Worm (Caenorhabditis elegans) whole organism, young adult: Measurements from ENCODE around the gene rml-4.

ENCODE experiments used
- F49E8.2 ChIP-seq: sonication (generic microtip); optimal IDR thresholded peaks from 3 replicates; lab custom pipeline; 2017; ENCODE audit warnings: missing genetic modification characterization, mild to moderate bottlenecking, missing compliant biosample characterization, antibody characterized with exemption, moderate library complexity; ENCODE audit not compliant: insufficient read depth
- aptf-2 ChIP-seq: fragments of 200-800 bp; sonication (Bioruptor generic); conservative IDR thresholded peaks from 2 replicates; pipeline ENCODE4 v1.3.6; 2022; ENCODE audit warnings: missing genetic modification reagents, missing genetic modification characterization, missing compliant biosample characterization

DNA sequence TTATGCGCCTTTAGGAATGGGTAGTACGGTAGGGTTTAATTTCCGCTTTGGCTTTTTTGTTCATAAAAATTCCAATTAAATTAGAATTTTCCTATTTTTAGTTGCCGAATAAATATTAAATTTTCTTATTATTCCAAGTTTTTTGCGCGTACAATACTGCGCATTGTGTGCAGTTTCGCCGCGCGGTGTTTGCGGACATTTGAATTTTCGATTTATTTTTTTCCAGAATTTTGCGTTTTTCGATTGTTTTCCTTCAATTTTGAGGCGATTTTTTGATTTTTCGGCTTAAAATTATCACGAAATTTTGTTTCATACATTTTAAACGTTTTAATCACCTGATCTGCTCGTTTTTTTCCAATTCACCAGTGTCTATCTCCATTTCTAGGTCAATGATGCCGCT lies 28.0 kb downstream of the rml-4 start, which contains the start of gene H20J04.6:
- TF ChIP-seq aptf-2 (no peak), F49E8.2 (tag; lab: Kevin White, UChicago) (no peak)
